Fruit fly (Drosophila melanogaster) whole organism, embryonic: ENCODE results near the gene CG31365.
A peak's percentile ranks its signal among the peaks of the same experiment; 100 is the strongest.

ENCODE experiments used
- CG6683 ChIP-seq: fragments of 200-800 bp; sonication (Bioruptor generic); optimal IDR thresholded peaks from 2 replicates; lab custom pipeline; 2017; ENCODE audit warnings: missing biosample characterization, mild to moderate bottlenecking, missing genetic modification characterization, missing genetic modification reagents
- jing ChIP-seq: fragments of 200-800 bp; sonication (Bioruptor generic); optimal IDR thresholded peaks from 2 replicates; lab custom pipeline; 2018; ENCODE audit warnings: missing biosample characterization, mild to moderate bottlenecking, missing genetic modification characterization

DNA sequence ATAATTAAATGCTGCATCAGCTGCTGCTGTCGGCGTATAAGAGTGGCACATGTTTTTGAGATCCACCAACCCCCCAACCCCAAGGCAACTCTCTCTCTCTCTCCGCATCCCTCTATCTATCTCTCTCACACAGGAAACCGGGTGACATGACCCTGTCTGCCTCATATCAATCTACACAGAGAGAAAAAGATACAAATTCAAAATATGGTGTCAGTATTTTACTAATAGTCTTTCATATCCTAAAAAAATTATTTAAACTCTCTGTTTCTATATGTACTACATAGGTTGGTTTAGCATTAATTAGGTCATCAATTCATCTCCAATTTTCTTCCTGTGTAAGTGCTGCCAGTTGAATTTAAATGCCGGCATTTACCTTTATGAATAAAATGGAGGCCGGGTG is 49.2 kb upstream of the CG31365 start:
- peak; percentile 62 for TF ChIP-seq CG6683 (GFP tag; lab: Kevin White, UChicago)
- TF ChIP-seq jing (GFP tag; lab: Kevin White, UChicago) = peak; percentile 90
